Worm (Caenorhabditis elegans): ENCODE measurements around the gene C36B7.5.

DNA sequence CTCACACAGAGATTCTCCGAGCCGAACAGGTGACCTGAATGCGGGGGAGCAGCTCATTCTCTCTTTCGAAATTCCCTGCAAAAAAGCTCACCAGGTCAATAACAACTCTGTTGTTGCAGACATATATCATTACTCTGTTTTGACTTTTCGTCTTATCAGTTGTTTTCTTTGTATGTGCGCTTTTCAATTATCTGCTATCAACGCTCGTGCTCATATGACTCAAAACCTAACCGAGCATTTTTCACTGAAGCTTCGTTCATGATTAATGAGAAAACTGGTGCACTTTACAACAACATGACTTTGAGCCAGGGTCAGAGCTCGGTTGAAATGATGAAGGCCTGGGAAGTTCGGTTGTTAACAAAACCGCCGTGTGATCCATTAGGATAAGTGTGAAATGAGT lies 19.8 kb downstream of the C36B7.5 start:
- TF ChIP-seq nhr-11 (tag; optimal IDR thresholded peaks at IDR 0.05), result no peak
- TF ChIP-seq sdc-2 (tag; optimal IDR thresholded peaks at IDR 0.05), result no peak
- TF ChIP-seq gmeb-2 (tag; optimal IDR thresholded peaks at IDR 0.05), result no peak
- no peak for TF ChIP-seq pha-4 (tag; optimal IDR thresholded peaks at IDR 0.05)
- no peak for TF ChIP-seq ets-4 (tag; optimal IDR thresholded peaks at IDR 0.05)
- no peak for TF ChIP-seq ceh-18 (tag; optimal IDR thresholded peaks at IDR 0.05)
- TF ChIP-seq mec-3 (tag; optimal IDR thresholded peaks at IDR 0.05; ENCODE audit: borderline replicate concordance), result no peak
